Worm (Caenorhabditis elegans) whole organism, L1 larva: ENCODE measurements around the gene his-8.

Source experiments
- F16B12.6 ChIP-seq: fragments of 150-350 bp; optimal IDR thresholded peaks from 2 replicates; lab custom pipeline; 2014; ENCODE audit warnings: missing biosample characterization, missing genetic modification characterization
- aly-2 ChIP-seq: fragments of 150-350 bp; optimal IDR thresholded peaks from 2 replicates; lab custom pipeline; 2014; ENCODE audit warnings: missing biosample characterization, missing genetic modification characterization
- ceh-63 ChIP-seq: fragments of 200-800 bp; sonication (Bioruptor generic); optimal IDR thresholded peaks from 2 replicates; lab custom pipeline; 2018; ENCODE audit warnings: mild to moderate bottlenecking, missing genetic modification characterization, missing compliant biosample characterization
- ceh-8 ChIP-seq: fragments of 200-800 bp; sonication (Bioruptor generic); optimal IDR thresholded peaks from 2 replicates; lab custom pipeline; 2018; ENCODE audit warnings: mild to moderate bottlenecking, missing genetic modification characterization, moderate library complexity, missing compliant biosample characterization
- ceh-88 ChIP-seq: fragments of 200-800 bp; sonication (Bioruptor generic); IDR thresholded peaks from 2 replicates; pipeline ENCODE4 v1.3.6; 2022; ENCODE audit warnings: missing genetic modification characterization, missing compliant biosample characterization
- ceh-90 ChIP-seq: sonication (generic microtip); optimal IDR thresholded peaks from 2 replicates; lab custom pipeline; 2016; ENCODE audit warnings: missing genetic modification characterization, missing compliant biosample characterization
- efl-1 ChIP-seq, 4 experiments: fragments of 150-350 bp; optimal IDR thresholded peaks in 3 of 4; peaks in 1 of 4; 1 replicate in 1 of 4; 2 replicates in 3 of 4; lab custom pipeline; 2014; ENCODE audit warnings: missing biosample characterization in 2 of 4, missing genetic modification characterization in 2 of 4, missing genetic modification reagents in 2 of 4
- efl-3 ChIP-seq: fragments of 200-800 bp; sonication (Bioruptor generic); optimal IDR thresholded peaks from 2 replicates; lab custom pipeline; 2018; ENCODE audit warnings: mild to moderate bottlenecking, missing genetic modification characterization, missing compliant biosample characterization
- elt-2 ChIP-seq: sonication (generic microtip); optimal IDR thresholded peaks from 2 replicates; lab custom pipeline; 2016; ENCODE audit warnings: missing genetic modification characterization, mild to moderate bottlenecking, inconsistent platforms, missing compliant biosample characterization, missing genetic modification reagents
- ets-5 ChIP-seq: fragments of 200-800 bp; sonication (Bioruptor generic); IDR thresholded peaks from 2 replicates; pipeline ENCODE4 v1.3.6; 2022; ENCODE audit warnings: missing genetic modification characterization, missing compliant biosample characterization
- fkh-8 ChIP-seq: sonication (generic microtip); optimal IDR thresholded peaks from 2 replicates; lab custom pipeline; 2016; ENCODE audit warnings: mild to moderate bottlenecking, missing genetic modification characterization, missing compliant biosample characterization
- fos-1 ChIP-seq: fragments of 150-350 bp; optimal IDR thresholded peaks from 2 replicates; lab custom pipeline; 2014; ENCODE audit warnings: missing biosample characterization, missing genetic modification characterization
- lin-14 ChIP-seq: fragments of 200-800 bp; sonication (Bioruptor generic); optimal IDR thresholded peaks from 2 replicates; lab custom pipeline; 2018; ENCODE audit warnings: mild to moderate bottlenecking, missing genetic modification characterization, moderate library complexity, missing compliant biosample characterization
- lin-35 ChIP-seq, 2 experiments: fragments of 150-350 bp; optimal IDR thresholded peaks; 2 replicates each; lab custom pipeline; 2014; ENCODE audit warnings: missing biosample characterization in 2 of 2, missing genetic modification characterization in 2 of 2, missing genetic modification reagents in 2 of 2
- lsy-2 ChIP-seq, 2 experiments: fragments of 150-350 bp; optimal IDR thresholded peaks; 2 replicates each; lab custom pipeline; 2014; ENCODE audit warnings: missing biosample characterization in 2 of 2, missing genetic modification characterization in 2 of 2
- mdl-1 ChIP-seq, 2 experiments: fragments of 150-350 bp; optimal IDR thresholded peaks; 2 replicates each; lab custom pipeline; 2014 to 2017; ENCODE audit warnings: missing biosample characterization in 2 of 2, missing genetic modification characterization in 2 of 2, inconsistent platforms in 1 of 2
- mef-2 ChIP-seq: fragments of 150-350 bp; optimal IDR thresholded peaks from 2 replicates; lab custom pipeline; 2014; ENCODE audit warnings: missing biosample characterization, missing genetic modification characterization
- mep-1 ChIP-seq: fragments of 150-350 bp; optimal IDR thresholded peaks from 2 replicates; lab custom pipeline; 2014; ENCODE audit warnings: missing biosample characterization, missing genetic modification characterization
- nhr-12 ChIP-seq: sonication (generic microtip); optimal IDR thresholded peaks from 2 replicates; lab custom pipeline; 2017; ENCODE audit warnings: missing biosample characterization, missing genetic modification characterization
- nhr-19 ChIP-seq: fragments of 200-800 bp; sonication (Bioruptor generic); conservative IDR thresholded peaks from 2 replicates; pipeline ENCODE4 v1.3.6; 2022; ENCODE audit warnings: missing genetic modification characterization, missing compliant biosample characterization
- nhr-71 ChIP-seq: sonication (generic microtip); optimal IDR thresholded peaks from 2 replicates; lab custom pipeline; 2016; ENCODE audit warnings: mild to moderate bottlenecking, missing genetic modification characterization, moderate library complexity, missing compliant biosample characterization
- nhr-76 ChIP-seq: sonication (generic microtip); optimal IDR thresholded peaks from 2 replicates; lab custom pipeline; 2017; ENCODE audit warnings: missing biosample characterization, missing genetic modification characterization
- nhr-77 ChIP-seq: fragments of 150-350 bp; optimal IDR thresholded peaks from 2 replicates; lab custom pipeline; 2014; ENCODE audit warnings: missing biosample characterization, missing genetic modification characterization
- pax-3 ChIP-seq: fragments of 200-800 bp; sonication (Bioruptor generic); optimal IDR thresholded peaks from 2 replicates; lab custom pipeline; 2018; ENCODE audit warnings: mild to moderate bottlenecking, missing genetic modification characterization, moderate library complexity, missing compliant biosample characterization
- rnt-1 ChIP-seq: sonication (generic microtip); optimal IDR thresholded peaks from 2 replicates; lab custom pipeline; 2016; ENCODE audit warnings: mild to moderate bottlenecking, missing genetic modification characterization, moderate library complexity, missing compliant biosample characterization
- snpc-4 ChIP-seq: fragments of 150-350 bp; optimal IDR thresholded peaks from 2 replicates; lab custom pipeline; 2014; ENCODE audit warnings: missing biosample characterization, missing genetic modification characterization
- sox-4 ChIP-seq: sonication (generic microtip); optimal IDR thresholded peaks from 2 replicates; lab custom pipeline; 2016; ENCODE audit warnings: missing genetic modification characterization, missing compliant biosample characterization
- swsn-7 ChIP-seq: sonication (generic microtip); optimal IDR thresholded peaks from 2 replicates; lab custom pipeline; 2016; ENCODE audit warnings: missing genetic modification characterization, missing compliant biosample characterization
- tbx-2 ChIP-seq: sonication (generic microtip); optimal IDR thresholded peaks from 2 replicates; lab custom pipeline; 2016; ENCODE audit warnings: missing genetic modification characterization, missing compliant biosample characterization
- tlp-1 ChIP-seq: fragments of 150-350 bp; optimal IDR thresholded peaks from 2 replicates; lab custom pipeline; 2014; ENCODE audit warnings: missing biosample characterization, missing genetic modification characterization
- unc-30 ChIP-seq: sonication (generic microtip); optimal IDR thresholded peaks from 2 replicates; lab custom pipeline; 2017; ENCODE audit warnings: missing biosample characterization, missing genetic modification characterization
- unc-86 ChIP-seq: sonication (generic microtip); optimal IDR thresholded peaks from 2 replicates; lab custom pipeline; 2016; ENCODE audit warnings: missing genetic modification characterization, missing compliant biosample characterization
- unc-98 ChIP-seq: fragments of 200-800 bp; sonication (Bioruptor generic); IDR thresholded peaks from 2 replicates; pipeline ENCODE4 v1.3.6; 2022; ENCODE audit warnings: missing genetic modification characterization, missing compliant biosample characterization
- zag-1 ChIP-seq: fragments of 150-350 bp; optimal IDR thresholded peaks from 2 replicates; lab custom pipeline; 2014; ENCODE audit warnings: missing biosample characterization, missing genetic modification characterization
- zip-4 ChIP-seq: fragments of 200-800 bp; sonication (Bioruptor generic); optimal IDR thresholded peaks from 2 replicates; lab custom pipeline; 2018; ENCODE audit warnings: mild to moderate bottlenecking, missing genetic modification characterization, moderate library complexity, missing compliant biosample characterization
- ztf-11 ChIP-seq, 2 experiments: sonication (generic microtip); optimal IDR thresholded peaks; 2 replicates each; lab custom pipeline; 2016 to 2017; ENCODE audit warnings: missing genetic modification characterization in 2 of 2, missing biosample characterization in 1 of 2, missing compliant biosample characterization in 1 of 2

Gene his-8

ce11 chrV:8552460-8552859 lies 19.6 kb upstream of the his-8 start, which contains the start of gene acr-15:
TSS of gene acr-15 (plus strand) at chrV:8552695.
- TF ChIP-seq rnt-1 (tag; lab: Kevin White, UChicago) (peak; percentile 46), efl-1 (optimal IDR thresholded peaks at IDR 0.05; lab: Kevin White, UChicago) (no peak), efl-1 (GFP tag; optimal IDR thresholded peaks at IDR 0.05 in 1 of 2; lab: Kevin White, UChicago) (peak in 1 of 2 experiments; percentile 78), nhr-12 (tag; lab: Kevin White, UChicago) (no peak), fkh-8 (tag; lab: Kevin White, UChicago) (no peak), lin-14 (peak; percentile 1)

ce11 chrV:8548989-8549388 lies 16.1 kb upstream of the his-8 start, which contains the start of gene stdh-4:
TSS of gene stdh-4 (plus strand) at chrV:8549289.
- TF ChIP-seq ets-5 (GFP tag; lab: Robert Waterston, UW): no peak
- no peak for TF ChIP-seq fkh-8 (tag; lab: Kevin White, UChicago)
- no peak for TF ChIP-seq sox-4 (tag; lab: Kevin White, UChicago)
- no peak for TF ChIP-seq ztf-11 (tag; optimal IDR thresholded peaks at IDR 0.05; lab: Kevin White, UChicago)
- TF ChIP-seq nhr-76: no peak
- peak; percentile 11 for TF ChIP-seq nhr-77 (tag; lab: Kevin White, UChicago)
- TF ChIP-seq tbx-2: peak; percentile 0
- TF ChIP-seq, all 84 proteins: peak for 2

- TF ChIP-seq elt-2 (tag; lab: Kevin White, UChicago): no peak
- TF ChIP-seq nhr-19 (GFP tag; lab: Robert Waterston, UW): no peak
- no peak for TF ChIP-seq ztf-11 (tag; optimal IDR thresholded peaks at IDR 0.05; lab: Kevin White, UChicago)
- no peak for TF ChIP-seq tlp-1 (tag; lab: Kevin White, UChicago)
- TF ChIP-seq aly-2 (tag; lab: Kevin White, UChicago): no peak
- no peak for TF ChIP-seq snpc-4 (tag; lab: Kevin White, UChicago)
- no peak for TF ChIP-seq unc-98 (GFP tag; lab: Robert Waterston, UW)
- TF ChIP-seq efl-1 (optimal IDR thresholded peaks at IDR 0.05; lab: Kevin White, UChicago): no peak
- TF ChIP-seq efl-1 (GFP tag; optimal IDR thresholded peaks at IDR 0.05 in 1 of 2; lab: Kevin White, UChicago): no peak
- TF ChIP-seq fos-1 (tag; lab: Kevin White, UChicago): no peak
- TF ChIP-seq lin-14: no peak
- TF ChIP-seq unc-86 (tag; lab: Kevin White, UChicago): no peak
- no peak for TF ChIP-seq lin-35 (GFP tag; optimal IDR thresholded peaks at IDR 0.05; lab: Kevin White, UChicago)
- TF ChIP-seq zag-1: no peak
- no peak for TF ChIP-seq ceh-8
- no peak for TF ChIP-seq efl-3 (GFP tag; lab: Kevin White, UChicago)
- no peak for TF ChIP-seq unc-30 (tag; lab: Kevin White, UChicago)
- TF ChIP-seq mef-2 (tag; lab: Kevin White, UChicago): no peak
- no peak for TF ChIP-seq nhr-71 (tag; lab: Kevin White, UChicago)
- TF ChIP-seq zip-4 (GFP tag; lab: Kevin White, UChicago): no peak
- no peak for TF ChIP-seq F16B12.6
Measured at ce11 chrV:8545531-8546224, 12.8 kb upstream of the his-8 start, which contains the start of the genes slc-17.8 and asns-1. TSS of gene slc-17.8 (minus strand) at chrV:8545581. TSS of gene asns-1 (plus strand) at chrV:8546174.

- TF ChIP-seq swsn-7 (tag; lab: Kevin White, UChicago): no peak
- no peak for TF ChIP-seq mep-1 (tag; lab: Kevin White, UChicago)
- TF ChIP-seq mdl-1 (tag; optimal IDR thresholded peaks at IDR 0.05; lab: Kevin White, UChicago): no peak
- TF ChIP-seq pax-3 (tag; lab: Kevin White, UChicago): no peak
- no peak for TF ChIP-seq ceh-63 (GFP tag; lab: Kevin White, UChicago)
- TF ChIP-seq lsy-2 (tag; optimal IDR thresholded peaks at IDR 0.05; lab: Kevin White, UChicago): no peak
- TF ChIP-seq ceh-88: no peak
- TF ChIP-seq ceh-90 (tag; lab: Kevin White, UChicago): no peak
- no peak for TF ChIP-seq lin-35 (GFP tag; optimal IDR thresholded peaks at IDR 0.05; lab: Kevin White, UChicago)
- no peak for TF ChIP-seq efl-1 (optimal IDR thresholded peaks at IDR 0.05; lab: Kevin White, UChicago)
- TF ChIP-seq efl-1 (GFP tag; optimal IDR thresholded peaks at IDR 0.05 in 1 of 2; lab: Kevin White, UChicago): no peak
Measured at ce11 chrV:8537031-8537430, 4.1 kb upstream of the his-8 start, which contains the start of gene otpl-4. TSS of gene otpl-4 (plus strand) at chrV:8537331.
